Fruit fly (Drosophila melanogaster) whole organism, wandering third instar larva: Measurements from ENCODE around the gene CG7330.

ENCODE experiments used
- HLH106 ChIP-seq: fragments of 200-800 bp; optimal IDR thresholded peaks from 3 replicates; lab custom pipeline; 2019; ENCODE audit warnings: missing biosample characterization, mild to moderate bottlenecking, missing genetic modification characterization, moderate library complexity
- psq ChIP-seq: fragments of 200-800 bp; sonication (Bioruptor generic); optimal IDR thresholded peaks from 3 replicates; lab custom pipeline; 2017; ENCODE audit warnings: missing biosample characterization, mild to moderate bottlenecking, missing genetic modification characterization, moderate library complexity

- TF ChIP-seq HLH106 (tag; lab: Kevin White, UChicago) (no peak), psq (GFP tag; lab: Kevin White, UChicago) (no peak)
These were observed 24.6 kb upstream of the CG7330 start for dm6 chr3L:18124138-18124537.
